Fruit fly (Drosophila melanogaster): ENCODE results near the gene ome.
A peak's percentile ranks its signal among the peaks of the same experiment; 100 is the strongest.

ome gene

DNA sequence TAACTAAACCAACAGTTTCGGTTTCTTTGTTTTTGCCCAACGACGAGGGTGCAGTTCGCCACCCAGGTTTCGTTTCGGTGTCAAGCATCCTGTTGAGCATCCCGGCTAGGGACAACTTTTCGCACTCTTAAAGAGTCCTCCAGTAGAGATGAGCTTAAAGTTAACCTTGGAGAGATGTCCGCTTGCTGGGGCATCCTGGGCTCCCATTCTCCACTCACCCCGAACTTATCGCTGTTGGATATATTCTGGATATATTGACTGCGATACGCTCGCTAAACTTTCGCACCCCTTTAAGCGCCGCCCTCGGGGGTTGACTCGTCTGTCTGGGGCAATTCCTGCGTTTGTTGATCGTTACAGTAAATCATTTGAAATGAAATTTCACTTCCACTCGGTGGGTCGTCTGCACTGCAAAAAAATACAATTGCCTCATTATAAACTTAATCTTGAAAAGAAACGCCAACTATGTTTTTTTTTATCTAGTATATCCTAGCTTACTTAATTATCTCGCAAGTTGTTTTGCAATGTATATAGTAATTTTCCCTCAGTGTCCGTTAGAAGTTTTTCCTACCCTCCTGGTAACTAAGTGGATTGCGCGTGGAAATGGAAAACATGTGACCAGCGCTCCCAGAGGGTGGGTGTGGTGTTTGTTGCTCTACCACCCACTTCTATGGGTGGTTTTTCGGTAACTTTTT, 10.9 kb upstream of the ome start (continued):
- peak; percentile 31 for TF ChIP-seq repo (GFP tag; optimal IDR thresholded peaks at IDR 0.05)
- peak; percentile 35; the same call in 1 of the 2 replicates for TF ChIP-seq dan (GFP tag; IDR thresholded peaks at IDR 0.05)
- TF ChIP-seq Sry-β (GFP tag; optimal IDR thresholded peaks at IDR 0.05) = no peak
- peak; percentile 67 for TF ChIP-seq CG18619 (GFP tag; optimal IDR thresholded peaks at IDR 0.05)
- TF ChIP-seq Camta (GFP tag; optimal IDR thresholded peaks at IDR 0.05) = peak; percentile 70
- no peak for TF ChIP-seq pita (GFP tag; optimal IDR thresholded peaks at IDR 0.05)
- no peak for TF ChIP-seq HLH4C (GFP tag; IDR thresholded peaks at IDR 0.05; ENCODE audit: partially characterized antibody)
- TF ChIP-seq CG2875 (GFP tag; optimal IDR thresholded peaks at IDR 0.05) = peak; percentile 67
- TF ChIP-seq CG6791 (GFP tag; IDR thresholded peaks at IDR 0.05; ENCODE audit: partially characterized antibody) = no peak
- peak; percentile 76 for TF ChIP-seq NK7.1 (GFP tag; optimal IDR thresholded peaks at IDR 0.05)
- no peak for TF ChIP-seq Scr (GFP tag; IDR thresholded peaks at IDR 0.05; ENCODE audit: partially characterized antibody)
- TF ChIP-seq Taf1 (GFP tag; IDR thresholded peaks at IDR 0.05) = peak; percentile 51; the same call in 1 of the 2 replicates
- peak; percentile 86 for TF ChIP-seq E2f1 (GFP tag; IDR thresholded peaks at IDR 0.05)
- TF ChIP-seq Rfx (GFP tag; IDR thresholded peaks at IDR 0.05) = peak; percentile 85
- peak; percentile 73 for TF ChIP-seq ro (GFP tag; IDR thresholded peaks at IDR 0.05)
- no peak for TF ChIP-seq D19B (GFP tag; optimal IDR thresholded peaks at IDR 0.05)
- TF ChIP-seq CG13296 (GFP tag; optimal IDR thresholded peaks at IDR 0.05) = peak; percentile 67
- TF ChIP-seq CG10274 (GFP tag; optimal IDR thresholded peaks at IDR 0.05) = peak; percentile 22
- TF ChIP-seq gsb-n (tag; optimal IDR thresholded peaks at IDR 0.05) = peak; percentile 78
- peak; percentile 76 for TF ChIP-seq Antp (GFP tag; optimal IDR thresholded peaks at IDR 0.05)
- TF ChIP-seq Drgx (GFP tag; IDR thresholded peaks at IDR 0.05) = no peak
- TF ChIP-seq cwo (GFP tag; optimal IDR thresholded peaks at IDR 0.05) = peak; percentile 79
- no peak for TF ChIP-seq CG8478 (optimal IDR thresholded peaks at IDR 0.05)
- TF ChIP-seq CG13123 (GFP tag; optimal IDR thresholded peaks at IDR 0.05) = peak; percentile 17
- TF ChIP-seq sens (GFP tag) = peak; percentile 96
- peak in 1 of 2 experiments; percentile 88 for TF ChIP-seq bsh (GFP tag; optimal IDR thresholded peaks at IDR 0.05)
- peak; percentile 52 for TF ChIP-seq CG3163 (GFP tag; optimal IDR thresholded peaks at IDR 0.05)
- TF ChIP-seq CG6254 (GFP tag; optimal IDR thresholded peaks at IDR 0.05) = peak; percentile 21
- TF ChIP-seq CG14710 (tag; optimal IDR thresholded peaks at IDR 0.05) = peak; percentile 72
- peak; percentile 23 for TF ChIP-seq Deaf1 (tag; optimal IDR thresholded peaks at IDR 0.05)
- peak; percentile 84 for TF ChIP-seq so (GFP tag; IDR thresholded peaks at IDR 0.05)
- TF ChIP-seq Usf (GFP tag; optimal IDR thresholded peaks at IDR 0.05) = peak; percentile 19
- peak; percentile 69 for TF ChIP-seq ap (GFP tag; IDR thresholded peaks at IDR 0.05)
- TF ChIP-seq Sry-δ (GFP tag; optimal IDR thresholded peaks at IDR 0.05) = no peak
- no peak for TF ChIP-seq br (optimal IDR thresholded peaks at IDR 0.05)
- TF ChIP-seq lov (optimal IDR thresholded peaks at IDR 0.05) = no peak
- 0 out of 3 replicates have a peak, but pooled peaks have one; percentile 44 for TF ChIP-seq lov (GFP tag; IDR thresholded peaks at IDR 0.05)
- peak; percentile 68 for TF ChIP-seq Atf-2 (GFP tag; optimal IDR thresholded peaks at IDR 0.05)
- peak; percentile 82 for TF ChIP-seq ems (GFP tag; optimal IDR thresholded peaks at IDR 0.05)
- peak; percentile 73 for TF ChIP-seq eyg (GFP tag; optimal IDR thresholded peaks at IDR 0.05)
- TF ChIP-seq CG10209 (GFP tag; optimal IDR thresholded peaks at IDR 0.05) = peak; percentile 82
- TF ChIP-seq CG8089 (GFP tag; optimal IDR thresholded peaks at IDR 0.05) = peak; percentile 53
- TF ChIP-seq CG9932 (GFP tag; IDR thresholded peaks at IDR 0.05) = peak; percentile 70
- peak; percentile 82 for TF ChIP-seq CG6689 (GFP tag; IDR thresholded peaks at IDR 0.05)
- no peak for TF ChIP-seq CG14965 (GFP tag; optimal IDR thresholded peaks at IDR 0.05; ENCODE audit: borderline replicate concordance)
- peak; percentile 69 for TF ChIP-seq CG15514 (GFP tag; optimal IDR thresholded peaks at IDR 0.05)
- peak; percentile 60 for TF ChIP-seq Myb (GFP tag; optimal IDR thresholded peaks at IDR 0.05)
- peak; percentile 59 for TF ChIP-seq Ravus (GFP tag; IDR thresholded peaks at IDR 0.05)
- peak; percentile 12 for TF ChIP-seq CG7928 (GFP tag; optimal IDR thresholded peaks at IDR 0.05)
- TF ChIP-seq CG2129 (GFP tag; IDR thresholded peaks at IDR 0.05; ENCODE audit: partially characterized antibody) = no peak

All from whole organism, embryonic.